Fruit fly (Drosophila melanogaster): ENCODE data around the gene CG34427.

- no peak for TF ChIP-seq ovo (GFP tag; optimal IDR thresholded peaks at IDR 0.05)
- no peak for TF ChIP-seq CG11617 (GFP tag; optimal IDR thresholded peaks at IDR 0.05)
- TF ChIP-seq CG33017 (tag; optimal IDR thresholded peaks at IDR 0.05) = no peak
Observed at dm6 chr3L:8827868-8828159, 23.2 kb downstream of the CG34427 start.
